Fruit fly (Drosophila melanogaster) whole organism, embryonic: ENCODE data around the gene CG14893.
A peak's percentile ranks its signal among the peaks of the same experiment; 100 is the strongest.

ENCODE experiments used
- Abd-B ChIP-seq: fragments of 200-800 bp; sonication (Bioruptor generic); optimal IDR thresholded peaks from 2 replicates; lab custom pipeline; 2018; ENCODE audit warnings: missing biosample characterization, mild to moderate bottlenecking, missing genetic modification characterization, moderate library complexity
- Atf3 ChIP-seq: fragments of 200-800 bp; sonication (Bioruptor generic); optimal IDR thresholded peaks from 3 replicates; lab custom pipeline; 2016; ENCODE audit warnings: missing biosample characterization, missing genetic modification characterization
- CG10462 ChIP-seq: fragments of 200-800 bp; sonication (Bioruptor generic); optimal IDR thresholded peaks from 2 replicates; lab custom pipeline; 2016; ENCODE audit warnings: missing biosample characterization, missing genetic modification characterization
- CG15011 ChIP-seq: fragments of 200-800 bp; sonication (Bioruptor generic); optimal IDR thresholded peaks from 3 replicates; lab custom pipeline; 2018; ENCODE audit warnings: missing biosample characterization, mild to moderate bottlenecking, missing genetic modification characterization
- CG1602 ChIP-seq: fragments of 200-800 bp; sonication (Bioruptor generic); optimal IDR thresholded peaks from 3 replicates; lab custom pipeline; 2016; ENCODE audit warnings: missing biosample characterization, missing genetic modification characterization
- CG16813 ChIP-seq: fragments of 200-800 bp; sonication (Bioruptor generic); IDR thresholded peaks from 3 replicates; pipeline ENCODE4 v1.3.6; 2022; ENCODE audit warnings: missing biosample characterization, missing genetic modification characterization; ENCODE audit not compliant: partially characterized antibody
- CG18476 ChIP-seq: fragments of 200-800 bp; sonication (Bioruptor generic); optimal IDR thresholded peaks from 2 replicates; lab custom pipeline; 2016; ENCODE audit warnings: missing biosample characterization, mild to moderate bottlenecking, missing genetic modification characterization
- CG2202 ChIP-seq: fragments of 200-800 bp; sonication (Bioruptor generic); optimal IDR thresholded peaks from 2 replicates; lab custom pipeline; 2018; ENCODE audit warnings: missing biosample characterization, mild to moderate bottlenecking, missing genetic modification characterization
- CG2712 ChIP-seq: fragments of 200-800 bp; optimal IDR thresholded peaks from 3 replicates; lab custom pipeline; 2019; ENCODE audit warnings: missing biosample characterization, mild to moderate bottlenecking, missing genetic modification characterization, moderate library complexity
- CG2889 ChIP-seq: fragments of 200-800 bp; sonication (Bioruptor generic); IDR thresholded peaks from 3 replicates; pipeline ENCODE4 v1.3.6; 2022; ENCODE audit warnings: missing biosample characterization, missing genetic modification characterization
- CG31441 ChIP-seq: fragments of 200-800 bp; sonication (Bioruptor generic); IDR thresholded peaks from 2 replicates; pipeline ENCODE4 v1.3.6; 2022; ENCODE audit warnings: missing biosample characterization, missing genetic modification characterization
- CG32772 ChIP-seq: fragments of 200-800 bp; sonication (Bioruptor generic); IDR thresholded peaks from 2 replicates; pipeline ENCODE4 v1.3.6; 2022; ENCODE audit warnings: missing biosample characterization, missing genetic modification characterization
- CG4617 ChIP-seq: fragments of 200-800 bp; sonication (Bioruptor generic); optimal IDR thresholded peaks from 3 replicates; lab custom pipeline; 2016; ENCODE audit warnings: missing biosample characterization, missing genetic modification characterization, borderline replicate concordance
- CG6175 ChIP-seq: fragments of 200-800 bp; sonication (Bioruptor generic); IDR thresholded peaks from 3 replicates; pipeline ENCODE4 v1.3.6; 2022; ENCODE audit warnings: missing biosample characterization, missing genetic modification characterization
- CG6854 ChIP-seq: fragments of 200-800 bp; sonication (Bioruptor generic); optimal IDR thresholded peaks from 3 replicates; lab custom pipeline; 2017; ENCODE audit warnings: missing biosample characterization, mild to moderate bottlenecking, missing genetic modification characterization
- CG7271 ChIP-seq: fragments of 200-800 bp; sonication (Bioruptor generic); optimal IDR thresholded peaks from 2 replicates; lab custom pipeline; 2018; ENCODE audit warnings: missing biosample characterization, mild to moderate bottlenecking, missing genetic modification characterization, moderate library complexity
- CG7372 ChIP-seq: fragments of 200-800 bp; sonication (Bioruptor generic); IDR thresholded peaks from 2 replicates; pipeline ENCODE4 v1.3.6; 2022; ENCODE audit warnings: missing biosample characterization, missing genetic modification characterization
- CG9215 ChIP-seq: fragments of 200-800 bp; sonication (Bioruptor generic); IDR thresholded peaks from 2 replicates; pipeline ENCODE4 v1.3.6; 2022; ENCODE audit warnings: missing biosample characterization, missing genetic modification characterization
- D19B ChIP-seq: fragments of 200-800 bp; sonication (Bioruptor generic); optimal IDR thresholded peaks from 2 replicates; lab custom pipeline; 2017; ENCODE audit warnings: missing biosample characterization, mild to moderate bottlenecking, missing genetic modification characterization
- Doc3 ChIP-seq: fragments of 200-800 bp; sonication (Bioruptor generic); IDR thresholded peaks from 3 replicates; pipeline ENCODE4 v1.3.6; 2022; ENCODE audit warnings: missing biosample characterization, missing genetic modification characterization; ENCODE audit not compliant: partially characterized antibody
- ERR ChIP-seq: fragments of 200-800 bp; sonication (Bioruptor generic); optimal IDR thresholded peaks from 2 replicates; lab custom pipeline; 2016; ENCODE audit warnings: missing biosample characterization, missing genetic modification characterization
- Gsc ChIP-seq: fragments of 200-800 bp; sonication (Bioruptor generic); IDR thresholded peaks from 2 replicates; pipeline ENCODE4 v1.3.6; 2022; ENCODE audit warnings: missing biosample characterization, missing genetic modification characterization
- HHEX ChIP-seq: fragments of 200-800 bp; sonication (Bioruptor generic); optimal IDR thresholded peaks from 3 replicates; lab custom pipeline; 2017; ENCODE audit warnings: missing biosample characterization, mild to moderate bottlenecking, missing genetic modification characterization, missing genetic modification reagents
- Hr51 ChIP-seq, 2 experiments: fragments of 200-800 bp; sonication (Bioruptor generic); optimal IDR thresholded peaks; 2 replicates in 1 of 2; 3 replicates in 1 of 2; lab custom pipeline; 2016 to 2018; ENCODE audit warnings: missing biosample characterization in 2 of 2, missing genetic modification characterization in 2 of 2, mild to moderate bottlenecking in 1 of 2, moderate library complexity in 1 of 2
- Nf-YA ChIP-seq: fragments of 200-800 bp; sonication (Bioruptor generic); IDR thresholded peaks from 2 replicates; pipeline ENCODE4 v1.3.6; 2022; ENCODE audit warnings: missing biosample characterization, missing genetic modification characterization
- Rfx ChIP-seq: fragments of 200-800 bp; sonication (Bioruptor generic); IDR thresholded peaks from 2 replicates; pipeline ENCODE4 v1.3.6; 2022; ENCODE audit warnings: missing biosample characterization, missing genetic modification characterization
- Sry-β ChIP-seq: fragments of 200-800 bp; sonication (Bioruptor generic); optimal IDR thresholded peaks from 2 replicates; lab custom pipeline; 2018; ENCODE audit warnings: missing biosample characterization, mild to moderate bottlenecking, missing genetic modification characterization, moderate library complexity
- Taf1 ChIP-seq: fragments of 200-800 bp; sonication (Bioruptor generic); IDR thresholded peaks from 2 replicates; pipeline ENCODE4 v1.3.6; 2022; ENCODE audit warnings: missing biosample characterization, missing genetic modification characterization
- Tbp ChIP-seq: fragments of >200 bp; optimal IDR thresholded peaks from 2 replicates; lab custom pipeline; 2018; ENCODE audit warnings: missing biosample characterization, missing genetic modification characterization
- YL-1 ChIP-seq: fragments of 200-800 bp; sonication (Bioruptor generic); optimal IDR thresholded peaks from 3 replicates; lab custom pipeline; 2017; ENCODE audit warnings: missing biosample characterization, mild to moderate bottlenecking, missing genetic modification characterization
- cas ChIP-seq: fragments of 200-800 bp; sonication (Bioruptor generic); IDR thresholded peaks from 2 replicates; pipeline ENCODE4 v1.3.6; 2022; ENCODE audit warnings: missing biosample characterization, missing genetic modification characterization
- caup ChIP-seq: fragments of 200-800 bp; sonication (Bioruptor generic); optimal IDR thresholded peaks from 3 replicates; lab custom pipeline; 2017; ENCODE audit warnings: missing biosample characterization, mild to moderate bottlenecking, missing genetic modification characterization, moderate library complexity; ENCODE audit not compliant: severe bottlenecking
- cwo ChIP-seq: fragments of 200-800 bp; sonication (Bioruptor generic); optimal IDR thresholded peaks from 3 replicates; lab custom pipeline; 2017; ENCODE audit warnings: missing biosample characterization, missing genetic modification characterization, mild to moderate bottlenecking, moderate library complexity, missing genetic modification reagents
- da ChIP-seq: fragments of 200-800 bp; sonication (Bioruptor generic); optimal IDR thresholded peaks from 2 replicates; lab custom pipeline; 2016; ENCODE audit warnings: missing biosample characterization, missing genetic modification characterization
- dpn ChIP-seq, 2 experiments: fragments of 200-800 bp; sonication (Bioruptor generic); optimal IDR thresholded peaks; 3 replicates each; lab custom pipeline; 2016; ENCODE audit warnings: missing biosample characterization in 2 of 2, missing genetic modification characterization in 2 of 2
- exex ChIP-seq: fragments of 200-800 bp; sonication (Bioruptor generic); optimal IDR thresholded peaks from 4 replicates; lab custom pipeline; 2018; ENCODE audit warnings: missing biosample characterization, mild to moderate bottlenecking, missing genetic modification characterization, moderate library complexity
- h ChIP-seq: fragments of >200 bp; optimal IDR thresholded peaks from 2 replicates; lab custom pipeline; 2017
- pum ChIP-seq: fragments of 200-800 bp; sonication (Bioruptor generic); optimal IDR thresholded peaks from 2 replicates; lab custom pipeline; 2016; ENCODE audit warnings: missing biosample characterization, missing genetic modification characterization
- row ChIP-seq: fragments of 200-800 bp; sonication (Bioruptor generic); IDR thresholded peaks from 3 replicates; pipeline ENCODE4 v1.3.6; 2022; ENCODE audit warnings: missing biosample characterization, missing genetic modification characterization
- sim ChIP-seq: fragments of 200-800 bp; sonication (Bioruptor generic); IDR thresholded peaks from 2 replicates; pipeline ENCODE4 v1.3.6; 2022; ENCODE audit warnings: missing biosample characterization, missing genetic modification characterization
- slp2 ChIP-seq: fragments of 200-800 bp; sonication (Bioruptor generic); optimal IDR thresholded peaks from 2 replicates; lab custom pipeline; 2016; ENCODE audit warnings: missing biosample characterization, missing genetic modification characterization
- sna ChIP-seq: fragments of 200-800 bp; sonication (Bioruptor generic); IDR thresholded peaks from 2 replicates; pipeline ENCODE4 v1.3.6; 2022; ENCODE audit warnings: missing biosample characterization, missing genetic modification characterization; ENCODE audit not compliant: partially characterized antibody
- tup ChIP-seq: fragments of 200-800 bp; sonication (Bioruptor generic); optimal IDR thresholded peaks from 2 replicates; lab custom pipeline; 2016; ENCODE audit warnings: missing biosample characterization, mild to moderate bottlenecking, missing genetic modification characterization, moderate library complexity
- unpg ChIP-seq: fragments of 200-800 bp; sonication (Bioruptor generic); optimal IDR thresholded peaks from 3 replicates; lab custom pipeline; 2018; ENCODE audit warnings: missing biosample characterization, mild to moderate bottlenecking, missing genetic modification characterization, moderate library complexity
- vfl ChIP-seq: fragments of 200-800 bp; sonication (Bioruptor generic); optimal IDR thresholded peaks from 2 replicates; lab custom pipeline; 2016; ENCODE audit warnings: missing biosample characterization, missing genetic modification characterization
- vvl ChIP-seq: fragments of 200-800 bp; sonication (Bioruptor generic); IDR thresholded peaks from 2 replicates; pipeline ENCODE4 v1.3.6; 2022; ENCODE audit warnings: missing biosample characterization, missing genetic modification characterization
- wek ChIP-seq: fragments of 200-800 bp; sonication (Bioruptor generic); optimal IDR thresholded peaks from 3 replicates; lab custom pipeline; 2018; ENCODE audit warnings: missing biosample characterization, mild to moderate bottlenecking, missing genetic modification characterization, moderate library complexity
- zen ChIP-seq: fragments of 200-800 bp; sonication (Bioruptor generic); optimal IDR thresholded peaks from 3 replicates; lab custom pipeline; 2018; ENCODE audit warnings: missing biosample characterization, mild to moderate bottlenecking, missing genetic modification characterization, moderate library complexity

Gene CG14893

DNA sequence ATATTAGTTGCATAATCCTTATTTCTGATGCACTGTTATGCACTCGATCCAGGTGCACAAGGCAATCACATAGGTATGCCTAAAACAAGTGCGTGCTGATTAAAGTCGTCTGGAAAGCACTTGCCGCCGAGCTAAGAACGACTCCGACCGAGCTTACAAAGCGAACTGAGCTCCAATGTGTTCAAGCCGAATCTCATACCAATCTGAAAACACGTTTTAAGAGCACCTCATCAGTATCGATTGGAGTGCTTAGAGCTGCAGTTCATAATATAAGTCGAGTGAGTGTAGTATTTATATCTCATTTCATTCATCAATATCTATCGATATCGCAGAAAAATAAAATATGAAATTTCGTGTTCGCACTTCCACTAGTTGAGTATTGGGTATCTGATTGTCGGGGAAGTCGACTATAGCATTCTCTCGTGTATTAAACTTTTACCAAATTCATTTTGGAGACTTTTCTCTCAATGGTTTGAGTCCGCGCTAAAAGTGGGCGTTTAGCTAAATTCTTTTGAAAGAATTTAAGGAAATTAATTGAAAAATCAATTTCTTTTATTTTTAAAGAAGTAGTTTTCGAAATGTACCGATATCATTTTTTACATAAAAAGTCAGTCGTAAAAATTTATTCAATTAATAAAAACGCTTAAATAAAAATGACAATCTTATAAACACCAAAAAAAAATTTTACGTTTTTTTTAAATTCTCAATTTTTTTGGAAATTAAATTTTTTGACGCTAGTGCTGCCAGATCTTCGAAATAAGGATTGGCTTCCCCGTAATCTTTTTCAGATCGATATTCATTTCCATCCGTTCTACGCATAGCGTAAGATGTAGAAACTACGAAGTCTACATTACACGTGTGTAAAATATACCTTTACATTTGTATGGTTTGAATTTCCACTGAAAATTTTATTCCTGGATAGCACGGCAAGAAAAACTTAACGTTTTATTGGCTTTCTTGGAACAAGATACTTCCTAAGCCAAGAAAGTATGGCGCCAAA, 35.2 kb downstream of the CG14893 start, which contains the start of gene modSP (continued):
- TF ChIP-seq CG2202 (tag; lab: Kevin White, UChicago) (no peak), h (lab: Kevin White, UChicago) (no peak), CG6175 (no peak), CG10462 (no peak), Doc3 (GFP tag; lab: Robert Waterston, UW) (peak; percentile 49; the same call in 2 of the 3 replicates), da (GFP tag; lab: Kevin White, UChicago) (no peak), vfl (GFP tag; lab: Kevin White, UChicago) (no peak), caup (GFP tag; lab: Kevin White, UChicago) (no peak), CG2889 (GFP tag; lab: Robert Waterston, UW) (no peak), ERR (GFP tag; lab: Kevin White, UChicago) (no peak), CG7372 (GFP tag; lab: Robert Waterston, UW) (0 out of 2 replicates have a peak, but pooled peaks have one; percentile 9), sna (GFP tag; lab: Robert Waterston, UW) (peak; percentile 63; the same call in 1 of the 2 replicates), CG31441 (GFP tag; lab: Robert Waterston, UW) (0 out of 2 replicates have a peak, but pooled peaks have one; percentile 52), dpn (GFP tag; optimal IDR thresholded peaks at IDR 0.05; lab: Kevin White, UChicago) (peak in 1 of 2 experiments; percentile 42), slp2 (peak; percentile 6), tup (GFP tag; lab: Kevin White, UChicago) (no peak), CG4617 (GFP tag; lab: Kevin White, UChicago) (peak; percentile 17), YL-1 (GFP tag; lab: Kevin White, UChicago) (no peak), pum (GFP tag; lab: Kevin White, UChicago) (no peak), Abd-B (GFP tag; lab: Kevin White, UChicago) (peak; percentile 7), D19B (peak; percentile 45), HHEX (GFP tag; lab: Kevin White, UChicago) (no peak), Hr51 (GFP tag; optimal IDR thresholded peaks at IDR 0.05; lab: Kevin White, UChicago) (peak in 1 of 2 experiments; percentile 37), Nf-YA (GFP tag; lab: Robert Waterston, UW) (no peak), sim (GFP tag; lab: Robert Waterston, UW) (no peak), CG1602 (GFP tag; lab: Kevin White, UChicago) (no peak), Taf1 (GFP tag; lab: Robert Waterston, UW) (peak; percentile 38; the same call in 1 of the 2 replicates), CG6854 (no peak), unpg (GFP tag; lab: Kevin White, UChicago) (peak; percentile 26), Atf3 (no peak), CG2712 (tag; lab: Kevin White, UChicago) (peak; percentile 30), zen (tag; lab: Kevin White, UChicago) (peak; percentile 19), CG15011 (no peak), CG16813 (peak; percentile 78), CG9215 (no peak), Tbp (GFP tag; lab: Kevin White, UChicago) (no peak), cwo (no peak), Rfx (GFP tag; lab: Robert Waterston, UW) (peak; percentile 56; the same call in 1 of the 2 replicates), cas (GFP tag; lab: Robert Waterston, UW) (no peak), wek (no peak), Sry-β (GFP tag; lab: Kevin White, UChicago) (no peak), CG18476 (GFP tag; lab: Kevin White, UChicago) (peak; percentile 28), row (peak; percentile 73), exex (tag; lab: Kevin White, UChicago) (no peak), CG32772 (GFP tag; lab: Robert Waterston, UW) (no peak), vvl (GFP tag; lab: Robert Waterston, UW) (peak; percentile 61), CG7271 (tag; lab: Kevin White, UChicago) (no peak), Gsc (no peak)
